Worm (Caenorhabditis elegans) whole organism, L4/young adult: Measurements from ENCODE around the gene C54D10.9.

ENCODE experiments used
- W03F9.2 ChIP-seq: fragments of 150-350 bp; optimal IDR thresholded peaks from 2 replicates; lab custom pipeline; 2014; ENCODE audit warnings: missing biosample characterization, missing genetic modification characterization
- dao-5 ChIP-seq: sonication (generic microtip); optimal IDR thresholded peaks from 2 replicates; lab custom pipeline; 2016; ENCODE audit warnings: missing genotype, missing genetic modification characterization, moderate library complexity, missing compliant biosample characterization
- him-1 ChIP-seq: sonication (generic microtip); optimal IDR thresholded peaks from 2 replicates; lab custom pipeline; 2016; ENCODE audit warnings: missing genotype, missing genetic modification reagents, missing genetic modification characterization, missing compliant biosample characterization

Gene C54D10.9

ce11 chrV:12450441-12450840, 3.5 kb downstream of the C54D10.9 start, which contains the start of gene F28C1.1:
TSS of gene F28C1.1 (plus strand) at chrV:12450805.
- TF ChIP-seq him-1: no peak
- no peak for TF ChIP-seq dao-5 (tag; lab: Kevin White, UChicago)
- TF ChIP-seq W03F9.2 (tag; lab: Kevin White, UChicago): no peak

ce11 chrV:12455695-12456094, 8.7 kb downstream of the C54D10.9 start:
- no peak for TF ChIP-seq W03F9.2 (tag; lab: Kevin White, UChicago)
- no peak for TF ChIP-seq dao-5 (tag; lab: Kevin White, UChicago)
- peak; percentile 12 for TF ChIP-seq him-1

ce11 chrV:12460583-12460982, 13.6 kb downstream of the C54D10.9 start:
- TF ChIP-seq dao-5 (tag; lab: Kevin White, UChicago): no peak
- no peak for TF ChIP-seq him-1
- TF ChIP-seq W03F9.2 (tag; lab: Kevin White, UChicago): no peak

ce11 chrV:12462908-12463307, 16.0 kb downstream of the C54D10.9 start, which contains the start of gene egl-10:
TSS of gene egl-10 (minus strand) at chrV:12463008.
- no peak for TF ChIP-seq dao-5 (tag; lab: Kevin White, UChicago)
- TF ChIP-seq him-1: no peak
- TF ChIP-seq W03F9.2 (tag; lab: Kevin White, UChicago): no peak

- TF ChIP-seq dao-5 (tag; lab: Kevin White, UChicago): no peak
- peak; percentile 52 for TF ChIP-seq him-1
- TF ChIP-seq W03F9.2 (tag; lab: Kevin White, UChicago): no peak
These were observed 18.4 kb downstream of the C54D10.9 start for ce11 chrV:12465399-12465798.

- TF ChIP-seq dao-5 (tag; lab: Kevin White, UChicago) (no peak), W03F9.2 (tag; lab: Kevin White, UChicago) (no peak), him-1 (no peak)
These were observed 19.7 kb downstream of the C54D10.9 start for ce11 chrV:12466653-12467052.

ce11 chrV:12467755-12468154, 20.8 kb downstream of the C54D10.9 start:
- peak; percentile 30 for TF ChIP-seq W03F9.2 (tag; lab: Kevin White, UChicago)
- no peak for TF ChIP-seq dao-5 (tag; lab: Kevin White, UChicago)
- no peak for TF ChIP-seq him-1

ce11 chrV:12468363-12468762, 21.4 kb downstream of the C54D10.9 start, which contains the start of gene F28C1.3:
TSS of gene F28C1.3 (plus strand) at chrV:12468663.
- TF ChIP-seq him-1: no peak
- TF ChIP-seq W03F9.2 (tag; lab: Kevin White, UChicago): no peak
- no peak for TF ChIP-seq dao-5 (tag; lab: Kevin White, UChicago)

ce11 chrV:12470324-12470723, 23.4 kb downstream of the C54D10.9 start:
- TF ChIP-seq him-1: no peak
- TF ChIP-seq W03F9.2 (tag; lab: Kevin White, UChicago): no peak

- no peak for TF ChIP-seq dao-5 (tag; lab: Kevin White, UChicago)
- TF ChIP-seq W03F9.2 (tag; lab: Kevin White, UChicago): no peak
These were observed 28.4 kb downstream of the C54D10.9 start for ce11 chrV:12475360-12475759.

ce11 chrV:12477139-12477538, 30.2 kb downstream of the C54D10.9 start:
- no peak for TF ChIP-seq W03F9.2 (tag; lab: Kevin White, UChicago)
- TF ChIP-seq dao-5 (tag; lab: Kevin White, UChicago): no peak
- no peak for TF ChIP-seq him-1

ce11 chrV:12478111-12478510, 31.2 kb downstream of the C54D10.9 start, which contains the start of gene atn-1:
TSS of gene atn-1 (plus strand) at chrV:12478411.
- TF ChIP-seq dao-5 (tag; lab: Kevin White, UChicago) (no peak), him-1 (no peak), W03F9.2 (tag; lab: Kevin White, UChicago) (no peak)

ce11 chrV:12478990-12479389, 32.0 kb downstream of the C54D10.9 start:
- TF ChIP-seq dao-5 (tag; lab: Kevin White, UChicago): no peak
- no peak for TF ChIP-seq W03F9.2 (tag; lab: Kevin White, UChicago)
- TF ChIP-seq him-1: no peak

- no peak for TF ChIP-seq him-1
- no peak for TF ChIP-seq W03F9.2 (tag; lab: Kevin White, UChicago)
These were observed 37.6 kb downstream of the C54D10.9 start, which contains the start of gene srt-39 for ce11 chrV:12484585-12484984. TSS of gene srt-39 (plus strand) at chrV:12484885.

ce11 chrV:12486934-12487333, 40.0 kb downstream of the C54D10.9 start, which contains the start of gene inx-11:
TSS of gene inx-11 (plus strand) at chrV:12487234.
- no peak for TF ChIP-seq him-1
- no peak for TF ChIP-seq dao-5 (tag; lab: Kevin White, UChicago)
